Fruit fly (Drosophila melanogaster): ENCODE results near the gene CG31404.

The CG31404 gene

DNA sequence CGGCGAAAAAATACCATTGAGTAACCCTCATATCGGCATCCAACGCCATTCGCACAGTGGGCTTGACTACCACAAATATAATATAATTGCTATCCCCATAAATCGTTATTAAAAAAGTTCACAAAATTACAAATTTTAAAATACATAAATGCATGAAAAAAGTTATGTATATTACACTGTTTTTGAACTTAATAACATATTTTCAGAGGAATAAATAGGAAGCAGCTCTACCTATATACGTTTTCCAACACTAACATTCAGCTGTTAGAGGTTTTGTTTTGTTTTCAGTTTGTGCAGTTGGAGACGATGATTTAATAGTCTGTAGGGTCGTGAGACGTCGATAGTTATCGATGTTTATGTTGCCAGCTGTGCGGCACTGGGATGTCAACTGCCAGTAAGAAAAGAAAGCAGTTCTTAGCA is 27.3 kb upstream of the CG31404 start, which contains the start of the genes Ino80 and Aptx (continued):
- TF ChIP-seq CG10669 (GFP tag; optimal IDR thresholded peaks at IDR 0.05): peak; percentile 87
- TF ChIP-seq CG7368 (GFP tag; optimal IDR thresholded peaks at IDR 0.05): peak; percentile 87
- no peak for TF ChIP-seq CG6276 (GFP tag; optimal IDR thresholded peaks at IDR 0.05)
- peak; percentile 92 for TF ChIP-seq Sox102F (GFP tag; optimal IDR thresholded peaks at IDR 0.05)
- peak; percentile 96 for TF ChIP-seq CG31627 (GFP tag; optimal IDR thresholded peaks at IDR 0.05)
- TF ChIP-seq ss (GFP tag; optimal IDR thresholded peaks at IDR 0.05): peak in 1 of 2 experiments; percentile 51
- TF ChIP-seq Lpt (GFP tag; optimal IDR thresholded peaks at IDR 0.05): peak; percentile 89
- TF ChIP-seq achi (GFP tag; optimal IDR thresholded peaks at IDR 0.05): peak; percentile 94
- peak; percentile 77 for TF ChIP-seq spab (GFP tag; optimal IDR thresholded peaks at IDR 0.05)
- peak; percentile 93 for TF ChIP-seq Smox (GFP tag; optimal IDR thresholded peaks at IDR 0.05)
- TF ChIP-seq CG9139 (GFP tag; optimal IDR thresholded peaks at IDR 0.05): peak; percentile 41
- TF ChIP-seq dac (GFP tag; optimal IDR thresholded peaks at IDR 0.05): no peak
- peak; percentile 69 for TF ChIP-seq fkh (GFP tag; optimal IDR thresholded peaks at IDR 0.05)
- peak; percentile 89 for TF ChIP-seq CG6163 (GFP tag; IDR thresholded peaks at IDR 0.05)
- TF ChIP-seq CG8319 (GFP tag; optimal IDR thresholded peaks at IDR 0.05): peak; percentile 70
- TF ChIP-seq OdsH (GFP tag; optimal IDR thresholded peaks at IDR 0.05): peak; percentile 95
- TF ChIP-seq esn (GFP tag; optimal IDR thresholded peaks at IDR 0.05): peak; percentile 95
- peak; percentile 95 for TF ChIP-seq pdm3 (GFP tag; optimal IDR thresholded peaks at IDR 0.05)
- TF ChIP-seq Eip93F (GFP tag; optimal IDR thresholded peaks at IDR 0.05): peak; percentile 10
- TF ChIP-seq CG11902 (GFP tag; optimal IDR thresholded peaks at IDR 0.05): peak; percentile 90
- TF ChIP-seq acj6 (GFP tag; optimal IDR thresholded peaks at IDR 0.05): peak; percentile 94
- no peak for TF ChIP-seq CG1621 (tag; optimal IDR thresholded peaks at IDR 0.05)

DNA sequence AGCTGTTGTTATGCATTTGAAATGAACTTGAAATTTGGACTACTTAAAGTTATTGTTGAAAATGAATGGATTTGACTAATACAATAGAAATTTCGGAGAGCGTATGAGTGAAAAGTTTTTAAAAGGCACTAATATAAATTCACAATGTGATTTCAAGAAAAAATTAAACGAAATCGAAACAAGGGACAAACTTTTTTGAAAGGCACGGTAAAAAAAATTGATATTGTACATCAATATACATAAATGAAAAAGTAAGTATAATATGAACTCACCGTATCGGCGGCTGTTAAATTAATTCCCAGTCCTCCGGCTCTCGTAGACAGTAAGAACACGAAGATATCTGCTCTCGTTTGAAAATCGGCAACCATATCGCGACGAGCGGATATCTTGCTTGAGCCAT is 22.6 kb upstream of the CG31404 start, which contains the start of gene CG31244:
TSS of gene CG31244 (minus strand) at position 101 of the 400 bp plus-strand sequence.
- TF ChIP-seq dac (GFP tag; optimal IDR thresholded peaks at IDR 0.05) (no peak), CG8319 (GFP tag; optimal IDR thresholded peaks at IDR 0.05) (no peak), Eip75B (GFP tag; optimal IDR thresholded peaks at IDR 0.05) (no peak), Met (GFP tag; optimal IDR thresholded peaks at IDR 0.05) (no peak), fd59A (GFP tag; optimal IDR thresholded peaks at IDR 0.05) (no peak), CG10631 (GFP tag; optimal IDR thresholded peaks at IDR 0.05) (no peak), esn (GFP tag; optimal IDR thresholded peaks at IDR 0.05) (no peak), Ets21C (GFP tag; optimal IDR thresholded peaks at IDR 0.05) (no peak), CG16779 (tag; optimal IDR thresholded peaks at IDR 0.05) (no peak), eg (GFP tag; IDR thresholded peaks at IDR 0.05) (no peak), CG8632 (GFP tag; optimal IDR thresholded peaks at IDR 0.05) (no peak), fkh (GFP tag; optimal IDR thresholded peaks at IDR 0.05) (no peak), Eip93F (GFP tag; optimal IDR thresholded peaks at IDR 0.05) (no peak), achi (GFP tag; optimal IDR thresholded peaks at IDR 0.05) (no peak), Blimp-1 (GFP tag; optimal IDR thresholded peaks at IDR 0.05) (no peak), Eip78C (GFP tag) (no peak), Sox14 (GFP tag; optimal IDR thresholded peaks at IDR 0.05) (no peak), salr (GFP tag; optimal IDR thresholded peaks at IDR 0.05) (no peak), CG10669 (GFP tag; optimal IDR thresholded peaks at IDR 0.05) (no peak), Gug (GFP tag; IDR thresholded peaks at IDR 0.05) (no peak)

DNA sequence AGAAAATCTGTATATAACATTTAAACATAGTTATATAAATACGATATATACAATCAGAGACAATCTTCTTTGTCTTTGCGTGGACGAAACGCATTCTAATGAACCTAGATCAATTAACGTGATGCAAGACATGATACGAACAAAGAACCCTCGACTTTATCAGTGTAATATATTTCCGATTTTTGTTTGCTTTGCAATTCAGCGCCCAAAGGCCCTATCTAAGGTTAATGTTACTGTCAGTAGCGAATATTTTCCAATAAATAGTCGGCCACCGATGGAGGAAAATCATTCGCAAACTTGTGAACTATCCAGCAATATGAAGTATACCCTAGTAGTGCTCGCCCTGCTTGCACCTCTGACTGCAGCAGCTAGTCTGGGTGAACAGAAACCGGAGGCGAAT is 17.2 kb upstream of the CG31404 start, which contains the start of gene CG3739:
TSS of gene CG3739 (plus strand) at position 301 of the 400 bp plus-strand sequence.
- TF ChIP-seq lz (GFP tag; optimal IDR thresholded peaks at IDR 0.05) (no peak), CG11762 (GFP tag; optimal IDR thresholded peaks at IDR 0.05; ENCODE audit: insufficient read depth) (no peak), CG6163 (GFP tag; IDR thresholded peaks at IDR 0.05) (no peak), salr (GFP tag; optimal IDR thresholded peaks at IDR 0.05) (no peak), Hr4 (GFP tag; optimal IDR thresholded peaks at IDR 0.05) (no peak), Blimp-1 (GFP tag; optimal IDR thresholded peaks at IDR 0.05) (no peak), Sox14 (GFP tag; optimal IDR thresholded peaks at IDR 0.05) (no peak), Smox (GFP tag; optimal IDR thresholded peaks at IDR 0.05) (no peak)

Measured in whole organism, prepupa.